Fruit fly (Drosophila melanogaster) whole organism, embryonic: Measurements from ENCODE around the gene Vha16-2.

Experiments used
- CG11247 ChIP-seq: fragments of 200-800 bp; sonication (Bioruptor generic); IDR thresholded peaks from 2 replicates; pipeline ENCODE4 v1.3.6; 2022; ENCODE audit warnings: missing biosample characterization, missing genetic modification characterization
- CG11695 ChIP-seq: fragments of 200-800 bp; sonication (Bioruptor generic); IDR thresholded peaks from 3 replicates; pipeline ENCODE4 v1.3.6; 2022; ENCODE audit warnings: missing biosample characterization, missing genetic modification characterization
- CG12744 ChIP-seq: fragments of 200-800 bp; sonication (Bioruptor generic); optimal IDR thresholded peaks from 2 replicates; lab custom pipeline; 2016; ENCODE audit warnings: missing biosample characterization, missing genetic modification characterization
- CG13775 ChIP-seq: fragments of 200-800 bp; sonication (Bioruptor generic); optimal IDR thresholded peaks from 3 replicates; lab custom pipeline; 2017; ENCODE audit warnings: missing biosample characterization, mild to moderate bottlenecking, missing genetic modification characterization
- CG14441 ChIP-seq: fragments of 200-800 bp; sonication (Bioruptor generic); IDR thresholded peaks from 2 replicates; pipeline ENCODE4 v1.3.6; 2022; ENCODE audit warnings: missing biosample characterization, missing genetic modification characterization
- CG15011 ChIP-seq: fragments of 200-800 bp; sonication (Bioruptor generic); optimal IDR thresholded peaks from 3 replicates; lab custom pipeline; 2018; ENCODE audit warnings: missing biosample characterization, mild to moderate bottlenecking, missing genetic modification characterization
- CG18619 ChIP-seq: fragments of 200-800 bp; sonication (Bioruptor generic); optimal IDR thresholded peaks from 3 replicates; lab custom pipeline; 2017; ENCODE audit warnings: missing biosample characterization, mild to moderate bottlenecking, missing genetic modification characterization
- CG32772 ChIP-seq: fragments of 200-800 bp; sonication (Bioruptor generic); IDR thresholded peaks from 2 replicates; pipeline ENCODE4 v1.3.6; 2022; ENCODE audit warnings: missing biosample characterization, missing genetic modification characterization
- CG33557 ChIP-seq: fragments of 200-800 bp; sonication (Bioruptor generic); optimal IDR thresholded peaks from 2 replicates; lab custom pipeline; 2019; ENCODE audit warnings: missing biosample characterization, mild to moderate bottlenecking, missing genetic modification characterization, moderate library complexity
- CG34224 ChIP-seq: fragments of 200-800 bp; sonication (Bioruptor generic); IDR thresholded peaks from 3 replicates; pipeline ENCODE4 v1.3.6; 2022; ENCODE audit warnings: missing biosample characterization, missing genetic modification characterization; ENCODE audit not compliant: partially characterized antibody
- CG34376 ChIP-seq: fragments of 200-800 bp; sonication (Bioruptor generic); optimal IDR thresholded peaks from 2 replicates; lab custom pipeline; 2018; ENCODE audit warnings: missing biosample characterization, mild to moderate bottlenecking, missing genetic modification characterization
- CG4328 ChIP-seq: fragments of 200-800 bp; sonication (Bioruptor generic); optimal IDR thresholded peaks from 3 replicates; lab custom pipeline; 2017; ENCODE audit warnings: missing biosample characterization, missing genetic modification reagents, missing genetic modification characterization
- CG6683 ChIP-seq: fragments of 200-800 bp; sonication (Bioruptor generic); optimal IDR thresholded peaks from 2 replicates; lab custom pipeline; 2017; ENCODE audit warnings: missing biosample characterization, mild to moderate bottlenecking, missing genetic modification characterization, missing genetic modification reagents
- CG7745 ChIP-seq: fragments of 200-800 bp; sonication (Bioruptor generic); optimal IDR thresholded peaks from 2 replicates; lab custom pipeline; 2018; ENCODE audit warnings: missing biosample characterization, mild to moderate bottlenecking, missing genetic modification characterization, moderate library complexity
- CG7963 ChIP-seq: fragments of 200-800 bp; sonication (Bioruptor generic); IDR thresholded peaks from 3 replicates; pipeline ENCODE4 v1.3.6; 2022; ENCODE audit warnings: missing biosample characterization, missing genetic modification characterization; ENCODE audit not compliant: partially characterized antibody
- CG8290 ChIP-seq, 3 experiments: fragments of 200-800 bp; sonication (Bioruptor generic); optimal IDR thresholded peaks; 2 replicates each; lab custom pipeline; 2016 to 2019; ENCODE audit warnings: missing biosample characterization in 3 of 3, missing genetic modification characterization in 3 of 3, mild to moderate bottlenecking in 2 of 3, moderate library complexity in 1 of 3
- CG8478 ChIP-seq: fragments of >200 bp; optimal IDR thresholded peaks from 2 replicates; lab custom pipeline; 2018
- CG8765 ChIP-seq: fragments of 200-800 bp; sonication (Bioruptor generic); IDR thresholded peaks from 2 replicates; pipeline ENCODE4 v1.3.6; 2022; ENCODE audit warnings: missing biosample characterization, missing genetic modification characterization
- CG9727 ChIP-seq: fragments of 200-800 bp; sonication (Bioruptor generic); optimal IDR thresholded peaks from 3 replicates; lab custom pipeline; 2017; ENCODE audit warnings: missing biosample characterization, mild to moderate bottlenecking, missing genetic modification characterization
- D ChIP-seq, 2 experiments: fragments of 200-800 bp in 1 of 2; fragments of >200 bp in 1 of 2; sonication (Bioruptor generic) in 1 of 2; optimal IDR thresholded peaks; 2 replicates in 1 of 2; 3 replicates in 1 of 2; lab custom pipeline; 2017; ENCODE audit warnings: mild to moderate bottlenecking in 1 of 2, missing biosample characterization in 1 of 2, missing genetic modification characterization in 1 of 2, missing genetic modification reagents in 1 of 2
- Dad ChIP-seq: fragments of 200-800 bp; sonication (Bioruptor generic); optimal IDR thresholded peaks from 3 replicates; lab custom pipeline; 2016; ENCODE audit warnings: missing biosample characterization, missing genetic modification characterization
- Dip3 ChIP-seq: fragments of 200-800 bp; sonication (Bioruptor generic); optimal IDR thresholded peaks from 3 replicates; lab custom pipeline; 2016; ENCODE audit warnings: missing biosample characterization, missing genetic modification characterization
- Drgx ChIP-seq: fragments of 200-800 bp; sonication (Bioruptor generic); IDR thresholded peaks from 2 replicates; pipeline ENCODE4 v1.3.6; 2022; ENCODE audit warnings: missing biosample characterization, missing genetic modification characterization
- Eip74EF ChIP-seq, 2 experiments: fragments of 200-800 bp in 1 of 2; fragments of >200 bp in 1 of 2; sonication (Bioruptor generic) in 1 of 2; optimal IDR thresholded peaks; 2 replicates each; lab custom pipeline; 2017 to 2019; ENCODE audit warnings: missing biosample characterization in 2 of 2, missing genetic modification characterization in 2 of 2, mild to moderate bottlenecking in 1 of 2, moderate library complexity in 1 of 2
- HLH3B ChIP-seq: fragments of 200-800 bp; sonication (Bioruptor generic); IDR thresholded peaks from 2 replicates; pipeline ENCODE4 v1.3.6; 2022; ENCODE audit warnings: missing biosample characterization, missing genetic modification characterization
- HmgZ ChIP-seq: fragments of 200-800 bp; sonication (Bioruptor generic); optimal IDR thresholded peaks from 2 replicates; lab custom pipeline; 2018; ENCODE audit warnings: missing biosample characterization, mild to moderate bottlenecking, missing genetic modification characterization
- Hr39 ChIP-seq: fragments of >200 bp; optimal IDR thresholded peaks from 2 replicates; lab custom pipeline; 2017
- Lim3 ChIP-seq: fragments of 200-800 bp; sonication (Bioruptor generic); IDR thresholded peaks from 2 replicates; pipeline ENCODE4 v1.3.6; 2022; ENCODE audit warnings: missing biosample characterization, missing genetic modification characterization
- Meics ChIP-seq: fragments of 200-800 bp; sonication (Bioruptor generic); optimal IDR thresholded peaks from 2 replicates; lab custom pipeline; 2017; ENCODE audit warnings: missing biosample characterization, mild to moderate bottlenecking, missing genetic modification characterization
- Rfx ChIP-seq: fragments of 200-800 bp; sonication (Bioruptor generic); IDR thresholded peaks from 2 replicates; pipeline ENCODE4 v1.3.6; 2022; ENCODE audit warnings: missing biosample characterization, missing genetic modification characterization
- Scr ChIP-seq: fragments of 200-800 bp; sonication (Bioruptor generic); IDR thresholded peaks from 2 replicates; pipeline ENCODE4 v1.3.6; 2022; ENCODE audit warnings: missing biosample characterization, missing genetic modification characterization; ENCODE audit not compliant: partially characterized antibody
- Spps ChIP-seq: fragments of 200-800 bp; sonication (Bioruptor generic); optimal IDR thresholded peaks from 2 replicates; lab custom pipeline; 2018; ENCODE audit warnings: missing biosample characterization, mild to moderate bottlenecking, missing genetic modification characterization
- al ChIP-seq: fragments of 200-800 bp; sonication (Bioruptor generic); IDR thresholded peaks from 2 replicates; pipeline ENCODE4 v1.3.6; 2022; ENCODE audit warnings: missing biosample characterization, missing genetic modification characterization
- amos ChIP-seq: fragments of 200-800 bp; sonication (Bioruptor generic); IDR thresholded peaks from 2 replicates; pipeline ENCODE4 v1.3.6; 2022; ENCODE audit warnings: missing biosample characterization, missing genetic modification characterization; ENCODE audit not compliant: partially characterized antibody
- corto ChIP-seq: fragments of 200-800 bp; sonication (Bioruptor generic); optimal IDR thresholded peaks from 2 replicates; lab custom pipeline; 2016; ENCODE audit warnings: missing biosample characterization, mild to moderate bottlenecking, missing genetic modification characterization, moderate library complexity
- dm ChIP-seq: fragments of 200-800 bp; sonication (Bioruptor generic); optimal IDR thresholded peaks from 3 replicates; lab custom pipeline; 2016; ENCODE audit warnings: missing biosample characterization, missing genetic modification characterization
- gcm2 ChIP-seq: fragments of 200-800 bp; sonication (Bioruptor generic); optimal IDR thresholded peaks from 2 replicates; lab custom pipeline; 2016; ENCODE audit warnings: missing biosample characterization, missing genetic modification characterization
- maf-S ChIP-seq: fragments of 200-800 bp; sonication (Bioruptor generic); optimal IDR thresholded peaks from 2 replicates; lab custom pipeline; 2016; ENCODE audit warnings: missing biosample characterization, missing genetic modification characterization
- nau ChIP-seq: fragments of 200-800 bp; sonication (Bioruptor generic); optimal IDR thresholded peaks from 3 replicates; lab custom pipeline; 2017; ENCODE audit warnings: missing biosample characterization, mild to moderate bottlenecking, missing genetic modification characterization, missing genetic modification reagents
- pros ChIP-seq: fragments of 200-800 bp; sonication (Bioruptor generic); optimal IDR thresholded peaks from 3 replicates; lab custom pipeline; 2019; ENCODE audit warnings: missing biosample characterization, mild to moderate bottlenecking, missing genetic modification characterization, moderate library complexity
- sc ChIP-seq, 3 experiments: fragments of >200 bp in 2 of 3; fragments of 200-800 bp in 1 of 3; sonication (Bioruptor generic) in 1 of 3; optimal IDR thresholded peaks; 2 replicates in 2 of 3; 3 replicates in 1 of 3; lab custom pipeline; 2017; ENCODE audit warnings: mild to moderate bottlenecking in 1 of 3, missing biosample characterization in 1 of 3, missing genetic modification characterization in 1 of 3, missing genetic modification reagents in 1 of 3
- sd ChIP-seq: fragments of 200-800 bp; sonication (Bioruptor generic); optimal IDR thresholded peaks from 3 replicates; lab custom pipeline; 2018; ENCODE audit warnings: missing biosample characterization, mild to moderate bottlenecking, missing genetic modification characterization, moderate library complexity
- stwl ChIP-seq: fragments of 200-800 bp; sonication (Bioruptor generic); optimal IDR thresholded peaks from 3 replicates; lab custom pipeline; 2018; ENCODE audit warnings: missing biosample characterization, mild to moderate bottlenecking, missing genetic modification characterization, moderate library complexity
- tin ChIP-seq: fragments of 200-800 bp; sonication (Bioruptor generic); optimal IDR thresholded peaks from 3 replicates; lab custom pipeline; 2016; ENCODE audit warnings: missing biosample characterization, missing genetic modification characterization
- tio ChIP-seq: fragments of 200-800 bp; sonication (Bioruptor generic); optimal IDR thresholded peaks from 2 replicates; lab custom pipeline; 2017; ENCODE audit warnings: missing biosample characterization, missing genetic modification characterization, inconsistent platforms
- usp ChIP-seq: fragments of >200 bp; optimal IDR thresholded peaks from 2 replicates; lab custom pipeline; 2017; ENCODE audit warnings: missing biosample characterization, missing genetic modification characterization
- wek ChIP-seq: fragments of 200-800 bp; sonication (Bioruptor generic); optimal IDR thresholded peaks from 3 replicates; lab custom pipeline; 2018; ENCODE audit warnings: missing biosample characterization, mild to moderate bottlenecking, missing genetic modification characterization, moderate library complexity
- z ChIP-seq: fragments of 200-800 bp; sonication (Bioruptor generic); IDR thresholded peaks from 3 replicates; pipeline ENCODE4 v1.3.6; 2022; ENCODE audit warnings: missing biosample characterization, missing genetic modification characterization
- zen ChIP-seq: fragments of 200-800 bp; sonication (Bioruptor generic); optimal IDR thresholded peaks from 3 replicates; lab custom pipeline; 2018; ENCODE audit warnings: missing biosample characterization, mild to moderate bottlenecking, missing genetic modification characterization, moderate library complexity
- zf30C ChIP-seq: fragments of 200-800 bp; sonication (Bioruptor generic); optimal IDR thresholded peaks from 3 replicates; lab custom pipeline; 2018; ENCODE audit warnings: missing biosample characterization, mild to moderate bottlenecking, missing genetic modification characterization

Vha16-2 gene

DNA sequence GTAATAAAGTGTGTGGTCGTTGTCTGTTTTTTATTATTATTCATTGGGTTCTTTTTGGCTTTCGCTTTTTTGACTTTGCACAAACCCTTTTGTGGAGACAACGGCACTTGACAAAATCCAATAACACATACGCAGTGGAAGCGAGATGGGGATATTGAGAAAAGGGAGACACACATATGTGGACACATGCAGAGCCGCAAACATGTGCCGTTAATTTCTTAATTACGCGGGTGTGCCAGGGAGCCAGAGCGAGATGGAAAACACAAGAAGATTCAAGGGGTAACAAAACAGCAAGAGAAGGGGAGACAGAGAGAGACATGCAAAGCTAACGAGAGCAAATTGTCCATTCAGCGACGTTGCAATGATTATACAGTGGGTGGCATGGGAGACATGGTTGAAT is 17.7 kb downstream of the Vha16-2 start (continued):
- TF ChIP-seq sd (tag; lab: Kevin White, UChicago): no peak
- no peak for TF ChIP-seq usp (GFP tag; lab: Kevin White, UChicago)
- TF ChIP-seq CG13775 (GFP tag; lab: Kevin White, UChicago): no peak
- TF ChIP-seq HmgZ (tag; lab: Kevin White, UChicago): no peak
- 0 out of 3 replicates have a peak, but pooled peaks have one; percentile 49 for TF ChIP-seq z (GFP tag; lab: Robert Waterston, UW)
- TF ChIP-seq CG8765 (GFP tag; lab: Robert Waterston, UW): no peak
- TF ChIP-seq pros (GFP tag; lab: Kevin White, UChicago): peak; percentile 38
- no peak for TF ChIP-seq tin (GFP tag; lab: Kevin White, UChicago)
- TF ChIP-seq sc (optimal IDR thresholded peaks at IDR 0.05; lab: Kevin White, UChicago): no peak
- no peak for TF ChIP-seq sc (GFP tag; optimal IDR thresholded peaks at IDR 0.05; lab: Kevin White, UChicago)
- no peak for TF ChIP-seq CG34376 (GFP tag; lab: Kevin White, UChicago)
- no peak for TF ChIP-seq CG14441 (GFP tag; lab: Robert Waterston, UW)
- TF ChIP-seq Spps (tag; lab: Kevin White, UChicago): no peak
- TF ChIP-seq Dip3: no peak
- no peak for TF ChIP-seq Lim3 (GFP tag; lab: Robert Waterston, UW)
- no peak for TF ChIP-seq CG15011 (GFP tag; lab: Kevin White, UChicago)
- TF ChIP-seq zf30C (GFP tag; lab: Kevin White, UChicago): no peak
- no peak for TF ChIP-seq Meics
- TF ChIP-seq CG8290 (GFP tag; optimal IDR thresholded peaks at IDR 0.05; lab: Kevin White, UChicago): no peak
- no peak for TF ChIP-seq CG8290 (tag; optimal IDR thresholded peaks at IDR 0.05; lab: Kevin White, UChicago)
- no peak for TF ChIP-seq CG4328 (GFP tag; lab: Kevin White, UChicago)
- no peak for TF ChIP-seq CG11247
- TF ChIP-seq Rfx: no peak
- TF ChIP-seq CG9727 (GFP tag; lab: Kevin White, UChicago): no peak
- TF ChIP-seq CG18619 (GFP tag; lab: Kevin White, UChicago): no peak
- TF ChIP-seq wek: no peak
- no peak for TF ChIP-seq CG32772 (GFP tag; lab: Robert Waterston, UW)
- no peak for TF ChIP-seq HLH3B
- no peak for TF ChIP-seq Dad (GFP tag; lab: Kevin White, UChicago)
- no peak for TF ChIP-seq maf-S
- TF ChIP-seq dm: peak; percentile 0
- no peak for TF ChIP-seq corto
- TF ChIP-seq Hr39 (lab: Kevin White, UChicago): no peak
- no peak for TF ChIP-seq CG8478 (lab: Kevin White, UChicago)
- 0 out of 2 replicates have a peak, but pooled peaks have one; percentile 15 for TF ChIP-seq al (GFP tag; lab: Robert Waterston, UW)
- peak; percentile 93 for TF ChIP-seq CG7745 (tag; lab: Kevin White, UChicago)
- no peak for TF ChIP-seq amos (GFP tag; lab: Robert Waterston, UW)
- TF ChIP-seq nau (GFP tag; lab: Kevin White, UChicago): no peak
- TF ChIP-seq D (optimal IDR thresholded peaks at IDR 0.05; lab: Kevin White, UChicago): no peak
- TF ChIP-seq D (GFP tag; optimal IDR thresholded peaks at IDR 0.05; lab: Kevin White, UChicago): no peak
- no peak for TF ChIP-seq CG6683 (GFP tag; lab: Kevin White, UChicago)
- no peak for TF ChIP-seq CG11695
- peak; percentile 27; the same call in 1 of the 2 replicates for TF ChIP-seq Drgx
- TF ChIP-seq stwl: no peak
- TF ChIP-seq zen: peak; percentile 17
- TF ChIP-seq Eip74EF (GFP tag; optimal IDR thresholded peaks at IDR 0.05; lab: Kevin White, UChicago): no peak
- TF ChIP-seq CG12744 (GFP tag; lab: Kevin White, UChicago): no peak
- TF ChIP-seq Scr (GFP tag; lab: Robert Waterston, UW): no peak
- no peak for TF ChIP-seq CG7963 (GFP tag; lab: Robert Waterston, UW)
- TF ChIP-seq gcm2 (GFP tag; lab: Kevin White, UChicago): no peak
- no peak for TF ChIP-seq tio (GFP tag; lab: Kevin White, UChicago)
- no peak for TF ChIP-seq CG33557
- TF ChIP-seq CG34224 (GFP tag; lab: Robert Waterston, UW): no peak
